Worm (Caenorhabditis elegans): ENCODE results near the gene F54D10.9.

The F54D10.9 gene

DNA sequence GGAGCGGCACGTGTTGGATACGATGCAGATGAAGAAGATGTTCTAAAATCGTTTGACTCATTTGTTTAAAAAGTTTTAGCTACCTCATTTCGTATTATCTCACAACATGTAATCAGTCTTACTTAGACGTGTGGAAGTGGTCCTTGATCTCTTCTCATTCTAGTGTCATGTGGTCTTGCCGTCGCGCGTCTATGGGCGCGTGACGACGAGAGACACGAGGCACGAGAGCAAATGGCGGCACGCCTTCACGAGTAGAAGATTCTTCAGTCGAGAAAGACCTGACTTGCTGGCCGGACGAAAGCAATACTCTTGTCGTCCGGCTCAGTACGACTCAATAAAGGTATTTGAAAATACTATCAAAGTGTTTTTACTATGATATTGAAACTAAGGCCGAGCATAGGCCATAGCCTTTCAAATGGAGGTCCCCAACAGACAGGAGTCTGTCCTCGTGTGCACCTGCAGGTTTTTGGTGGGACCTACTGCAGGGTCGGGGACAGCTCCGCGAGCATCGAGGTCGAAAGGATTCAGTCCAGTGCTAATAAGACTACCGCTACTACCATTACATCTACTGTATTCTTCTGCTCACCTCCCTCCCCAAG, 15.9 kb downstream of the F54D10.9 start, which contains the start of gene fbxa-24 (continued):
- TF ChIP-seq nhr-47 (tag; optimal IDR thresholded peaks at IDR 0.05) (peak; percentile 37), lsy-2 (tag; optimal IDR thresholded peaks at IDR 0.05) (peak; percentile 30 to 46), isw-1 (GFP tag; IDR thresholded peaks at IDR 0.05) (peak; percentile 27), egl-13 (tag; optimal IDR thresholded peaks at IDR 0.05) (peak; percentile 6), nhr-85 (tag) (peak; percentile 65), mep-1 (tag; optimal IDR thresholded peaks at IDR 0.05) (peak; percentile 38), tbx-2 (tag; optimal IDR thresholded peaks at IDR 0.05) (peak; percentile 31), fkh-8 (tag; optimal IDR thresholded peaks at IDR 0.05) (peak; percentile 72), nhr-71 (tag; optimal IDR thresholded peaks at IDR 0.05) (peak; percentile 57)

DNA sequence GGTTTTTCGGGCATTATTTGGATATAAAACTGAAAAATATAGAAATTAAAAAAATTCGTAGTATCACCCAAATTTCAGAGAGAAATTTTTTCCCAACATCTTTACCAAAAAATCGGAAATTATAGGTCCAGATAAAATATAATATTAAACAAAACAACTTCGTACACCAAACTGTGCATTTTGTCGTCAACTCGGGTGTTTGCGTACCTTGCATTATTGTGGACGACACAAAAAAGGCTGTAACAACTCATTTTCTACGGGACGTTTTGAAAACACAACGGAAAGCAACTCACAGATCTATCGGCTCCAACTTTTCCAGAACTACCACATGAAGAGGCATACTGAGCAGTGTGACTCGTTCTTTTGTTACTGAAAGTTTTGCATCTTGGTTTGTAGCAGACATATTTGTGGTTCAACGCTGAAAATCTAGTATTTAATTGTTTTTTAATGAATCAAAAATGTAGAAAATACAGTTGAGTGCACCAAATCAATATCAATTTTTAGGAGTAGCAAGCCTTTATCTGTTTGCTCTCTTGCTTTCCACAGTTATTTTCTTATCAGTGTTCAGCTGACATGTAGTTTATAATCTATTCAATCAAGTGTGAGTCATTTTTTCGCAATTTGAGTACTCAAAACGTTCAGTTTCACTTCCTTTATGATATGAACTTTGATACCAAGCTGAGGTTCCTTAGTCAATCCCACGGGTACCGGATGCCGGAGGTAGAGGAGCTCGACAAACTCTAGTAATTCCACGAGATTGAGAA, 16.7 kb downstream of the F54D10.9 start:
- TF ChIP-seq nhr-47 (tag; optimal IDR thresholded peaks at IDR 0.05): peak; percentile 31
- no peak for TF ChIP-seq hpl-2 (GFP tag; optimal IDR thresholded peaks at IDR 0.05)
- TF ChIP-seq lsy-2 (tag; optimal IDR thresholded peaks at IDR 0.05): peak; percentile 26
- TF ChIP-seq lin-35 (GFP tag; optimal IDR thresholded peaks at IDR 0.05): peak in 1 of 2 experiments; percentile 15
- peak; percentile 0 for TF ChIP-seq swsn-7 (tag; optimal IDR thresholded peaks at IDR 0.05)
- TF ChIP-seq elt-2 (tag; optimal IDR thresholded peaks at IDR 0.05): peak; percentile 83
- no peak for TF ChIP-seq pag-3 (tag; optimal IDR thresholded peaks at IDR 0.05; ENCODE audit: borderline replicate concordance, insufficient read depth)
- TF ChIP-seq nhr-76 (tag; optimal IDR thresholded peaks at IDR 0.05): no peak
- no peak for TF ChIP-seq unc-98 (GFP tag; IDR thresholded peaks at IDR 0.05)
- TF ChIP-seq dpl-1 (GFP tag; optimal IDR thresholded peaks at IDR 0.05): peak in 2 of 3 experiments; percentile 21 to 53
- peak; percentile 15 for TF ChIP-seq nhr-90 (tag; optimal IDR thresholded peaks at IDR 0.05; ENCODE audit: poor library complexity)
- TF ChIP-seq F16B12.6 (tag; optimal IDR thresholded peaks at IDR 0.05): peak; percentile 79
- TF ChIP-seq snu-23 (GFP tag; optimal IDR thresholded peaks at IDR 0.05): peak; percentile 11
- peak; percentile 14 for TF ChIP-seq nhr-71 (tag; optimal IDR thresholded peaks at IDR 0.05)
- TF ChIP-seq nhr-85 (tag): no peak
- TF ChIP-seq zip-4 (GFP tag; optimal IDR thresholded peaks at IDR 0.05): no peak
- TF ChIP-seq aly-2 (tag; optimal IDR thresholded peaks at IDR 0.05): no peak
- peak; percentile 34 to 55 for TF ChIP-seq efl-1 (optimal IDR thresholded peaks at IDR 0.05)
- TF ChIP-seq efl-1 (GFP tag; optimal IDR thresholded peaks at IDR 0.05 in 1 of 2): peak; percentile 39 to 68
- peak; percentile 21 for TF ChIP-seq nhr-20 (tag; optimal IDR thresholded peaks at IDR 0.05)

DNA sequence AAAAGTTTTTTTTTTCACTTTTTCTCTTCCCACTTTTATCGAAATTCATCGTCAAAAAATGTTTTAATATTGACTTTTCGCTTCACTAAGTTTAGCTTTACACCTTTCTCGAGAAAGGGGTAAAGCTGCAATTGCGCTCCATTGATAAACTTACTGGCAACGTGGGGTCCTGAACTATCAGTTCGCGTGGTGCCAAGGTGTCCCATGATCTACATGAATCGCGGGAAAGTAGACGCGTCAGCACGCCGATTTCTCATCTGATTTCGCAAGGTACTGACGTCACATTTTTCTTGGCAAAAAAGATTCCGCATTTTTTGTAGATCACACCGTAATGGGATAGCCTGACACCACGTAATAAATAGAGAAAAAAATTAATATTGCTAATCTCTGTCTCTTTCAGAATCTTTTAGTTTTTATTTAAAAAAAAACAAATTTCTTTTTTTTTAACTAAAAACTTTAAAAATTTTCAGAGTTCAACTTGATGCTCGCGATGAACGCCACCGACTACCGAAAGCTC, 20.4 kb downstream of the F54D10.9 start, which contains the start of gene lido-15:
Gene lido-15 (plus strand): TSS at position 467 of the 517 bp plus-strand sequence.
- TF ChIP-seq efl-1 (optimal IDR thresholded peaks at IDR 0.05) (peak in 1 of 2 experiments; percentile 5), efl-1 (GFP tag; optimal IDR thresholded peaks at IDR 0.05 in 1 of 2) (no peak), lin-15B (tag; optimal IDR thresholded peaks at IDR 0.05) (no peak)

DNA sequence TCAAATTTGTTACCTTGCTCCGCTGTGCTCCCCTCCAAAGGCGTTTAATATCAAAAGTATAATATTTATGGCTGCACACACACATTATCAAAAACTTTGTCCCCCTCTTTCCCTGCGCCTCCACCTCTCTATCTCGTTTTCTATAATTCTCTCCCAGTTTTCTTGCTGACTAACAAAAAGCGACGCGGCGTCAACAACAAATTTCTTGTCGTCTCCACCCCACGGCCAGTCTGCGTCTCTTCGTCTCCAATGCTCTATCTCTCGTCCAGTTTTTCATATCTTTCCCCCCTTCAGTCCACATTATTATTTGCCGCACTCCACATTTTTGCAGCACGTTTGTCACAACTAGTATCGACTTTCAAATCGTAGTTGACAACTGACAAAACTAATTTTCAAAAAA, 21.7 kb downstream of the F54D10.9 start:
- TF ChIP-seq aly-2 (tag; optimal IDR thresholded peaks at IDR 0.05) (no peak), zip-4 (GFP tag; optimal IDR thresholded peaks at IDR 0.05) (no peak), nhr-11 (tag; optimal IDR thresholded peaks at IDR 0.05) (peak; percentile 19), skn-1 (tag; optimal IDR thresholded peaks at IDR 0.05) (no peak), unc-98 (GFP tag; IDR thresholded peaks at IDR 0.05) (no peak), lin-14 (GFP tag; optimal IDR thresholded peaks at IDR 0.05) (peak; percentile 85), nhr-76 (tag; optimal IDR thresholded peaks at IDR 0.05) (no peak), lir-3 (tag; optimal IDR thresholded peaks at IDR 0.05; ENCODE audit: poor library complexity) (no peak), nhr-77 (tag; optimal IDR thresholded peaks at IDR 0.05) (no peak), pax-3 (tag; optimal IDR thresholded peaks at IDR 0.05) (no peak), hlh-17 (GFP tag; optimal IDR thresholded peaks at IDR 0.05; ENCODE audit: borderline replicate concordance) (no peak), lsy-2 (tag; optimal IDR thresholded peaks at IDR 0.05) (peak; percentile 37 to 60), unc-130 (tag; optimal IDR thresholded peaks at IDR 0.05) (no peak), sox-4 (tag; optimal IDR thresholded peaks at IDR 0.05) (no peak), alr-1 (tag; optimal IDR thresholded peaks at IDR 0.05; ENCODE audit: borderline replicate concordance) (no peak), nhr-237 (tag; optimal IDR thresholded peaks at IDR 0.05) (no peak), blmp-1 (tag; optimal IDR thresholded peaks at IDR 0.05) (peak; percentile 20), ceh-88 (GFP tag; IDR thresholded peaks at IDR 0.05) (no peak), sup-37 (GFP tag; optimal IDR thresholded peaks at IDR 0.05) (no peak), ceh-82 (tag; optimal IDR thresholded peaks at IDR 0.05) (no peak), hpl-2 (GFP tag; optimal IDR thresholded peaks at IDR 0.05) (no peak), nhr-85 (tag) (peak; percentile 47), unc-86 (tag; optimal IDR thresholded peaks at IDR 0.05) (no peak), ztf-11 (tag; optimal IDR thresholded peaks at IDR 0.05) (no peak)

Measured in whole organism, L1 larva.